Fruit fly (Drosophila melanogaster) whole organism, prepupa: ENCODE measurements around the gene msd1.
A peak's percentile ranks its signal among the peaks of the same experiment; 100 is the strongest.

ENCODE experiments used
- Blimp-1 ChIP-seq: fragments of 200-800 bp; sonication (Bioruptor generic); optimal IDR thresholded peaks from 3 replicates; lab custom pipeline; 2017; ENCODE audit warnings: missing biosample characterization, missing genetic modification characterization, mild to moderate bottlenecking, moderate library complexity, missing genetic modification reagents
- CG10631 ChIP-seq: fragments of 200-800 bp; sonication (Bioruptor generic); optimal IDR thresholded peaks from 2 replicates; lab custom pipeline; 2016; ENCODE audit warnings: missing biosample characterization, missing genetic modification characterization
- CG10669 ChIP-seq: fragments of 200-800 bp; sonication (Bioruptor generic); optimal IDR thresholded peaks from 3 replicates; lab custom pipeline; 2018; ENCODE audit warnings: missing biosample characterization, mild to moderate bottlenecking, missing genetic modification characterization, moderate library complexity
- CG11294 ChIP-seq: fragments of 200-800 bp; sonication (Bioruptor generic); IDR thresholded peaks from 2 replicates; pipeline ENCODE4 v1.3.6; 2022; ENCODE audit warnings: missing biosample characterization, missing genetic modification characterization
- CG11762 ChIP-seq: fragments of 200-800 bp; sonication (Bioruptor generic); optimal IDR thresholded peaks from 3 replicates; lab custom pipeline; 2016; ENCODE audit warnings: missing biosample characterization, missing genetic modification characterization; ENCODE audit not compliant: insufficient read depth
- CG11902 ChIP-seq: fragments of 200-800 bp; sonication (Bioruptor generic); optimal IDR thresholded peaks from 3 replicates; lab custom pipeline; 2016; ENCODE audit warnings: missing biosample characterization, missing genetic modification characterization
- CG1621 ChIP-seq: fragments of 200-800 bp; sonication (Bioruptor generic); optimal IDR thresholded peaks from 3 replicates; lab custom pipeline; 2018; ENCODE audit warnings: missing biosample characterization, mild to moderate bottlenecking, missing genetic modification characterization
- CG16779 ChIP-seq: fragments of 200-800 bp; sonication (Bioruptor generic); optimal IDR thresholded peaks from 3 replicates; lab custom pipeline; 2017; ENCODE audit warnings: missing biosample characterization, mild to moderate bottlenecking, missing genetic modification characterization
- CG31627 ChIP-seq: fragments of 200-800 bp; sonication (Bioruptor generic); optimal IDR thresholded peaks from 3 replicates; lab custom pipeline; 2016; ENCODE audit warnings: missing biosample characterization, missing genetic modification characterization
- CG32006 ChIP-seq: fragments of 200-800 bp; sonication (Bioruptor generic); optimal IDR thresholded peaks from 3 replicates; lab custom pipeline; 2017; ENCODE audit warnings: missing biosample characterization, mild to moderate bottlenecking, missing genetic modification characterization
- CG34406 ChIP-seq: fragments of 200-800 bp; sonication (Bioruptor generic); optimal IDR thresholded peaks from 3 replicates; lab custom pipeline; 2016; ENCODE audit warnings: missing biosample characterization, missing genetic modification characterization
- CG3919 ChIP-seq: fragments of 200-800 bp; sonication (Bioruptor generic); optimal IDR thresholded peaks from 3 replicates; lab custom pipeline; 2016; ENCODE audit warnings: missing biosample characterization, missing genetic modification characterization
- CG4318 ChIP-seq: fragments of 200-800 bp; sonication (Bioruptor generic); optimal IDR thresholded peaks from 3 replicates; lab custom pipeline; 2017; ENCODE audit warnings: missing biosample characterization, mild to moderate bottlenecking, missing genetic modification characterization
- CG6163 ChIP-seq: fragments of 200-800 bp; sonication (Bioruptor generic); IDR thresholded peaks from 3 replicates; pipeline ENCODE4 v1.3.6; 2022; ENCODE audit warnings: missing biosample characterization, missing genetic modification characterization
- CG6276 ChIP-seq: fragments of 200-800 bp; sonication (Bioruptor generic); optimal IDR thresholded peaks from 2 replicates; lab custom pipeline; 2017; ENCODE audit warnings: missing biosample characterization, mild to moderate bottlenecking, missing genetic modification characterization
- CG6792 ChIP-seq: fragments of 200-800 bp; sonication (Bioruptor generic); optimal IDR thresholded peaks from 3 replicates; lab custom pipeline; 2016; ENCODE audit warnings: missing biosample characterization, missing genetic modification characterization
- CG6808 ChIP-seq: fragments of 200-800 bp; sonication (Bioruptor generic); optimal IDR thresholded peaks from 3 replicates; lab custom pipeline; 2017; ENCODE audit warnings: missing biosample characterization, missing genetic modification characterization, mild to moderate bottlenecking, moderate library complexity, missing genetic modification reagents
- CG6854 ChIP-seq: fragments of 200-800 bp; sonication (Bioruptor generic); optimal IDR thresholded peaks from 2 replicates; lab custom pipeline; 2017; ENCODE audit warnings: missing biosample characterization, mild to moderate bottlenecking, missing genetic modification characterization
- CG7368 ChIP-seq: fragments of 200-800 bp; sonication (Bioruptor generic); optimal IDR thresholded peaks from 3 replicates; lab custom pipeline; 2016; ENCODE audit warnings: missing biosample characterization, missing genetic modification characterization
- CG8319 ChIP-seq: fragments of 200-800 bp; sonication (Bioruptor generic); optimal IDR thresholded peaks from 3 replicates; lab custom pipeline; 2016; ENCODE audit warnings: missing biosample characterization, missing genetic modification characterization
- CG8632 ChIP-seq: fragments of 200-800 bp; sonication (Bioruptor generic); optimal IDR thresholded peaks from 3 replicates; lab custom pipeline; 2016; ENCODE audit warnings: missing biosample characterization, missing genetic modification characterization
- CG9139 ChIP-seq: fragments of 200-800 bp; sonication (Bioruptor generic); optimal IDR thresholded peaks from 3 replicates; lab custom pipeline; 2017; ENCODE audit warnings: missing biosample characterization, mild to moderate bottlenecking, missing genetic modification characterization
- Eip75B ChIP-seq: fragments of 200-800 bp; sonication (Bioruptor generic); optimal IDR thresholded peaks from 3 replicates; lab custom pipeline; 2016; ENCODE audit warnings: missing biosample characterization, missing genetic modification characterization
- Eip93F ChIP-seq: fragments of 200-800 bp; sonication (Bioruptor generic); optimal IDR thresholded peaks from 2 replicates; lab custom pipeline; 2016; ENCODE audit warnings: missing biosample characterization, mild to moderate bottlenecking, missing genetic modification characterization
- Ets21C ChIP-seq: fragments of 200-800 bp; sonication (Bioruptor generic); optimal IDR thresholded peaks from 3 replicates; lab custom pipeline; 2016; ENCODE audit warnings: missing biosample characterization, missing genetic modification characterization
- Gug ChIP-seq: fragments of 200-800 bp; sonication (Bioruptor generic); IDR thresholded peaks from 2 replicates; pipeline ENCODE4 v1.3.6; 2022; ENCODE audit warnings: missing biosample characterization, missing genetic modification characterization
- Hr38 ChIP-seq: sonication (Bioruptor generic); optimal IDR thresholded peaks from 2 replicates; lab custom pipeline; 2016; ENCODE audit warnings: missing biosample characterization, missing genetic modification characterization
- Hr39 ChIP-seq: fragments of 200-800 bp; sonication (Bioruptor generic); optimal IDR thresholded peaks from 2 replicates; lab custom pipeline; 2016; ENCODE audit warnings: missing biosample characterization, missing genetic modification characterization
- OdsH ChIP-seq: fragments of 200-800 bp; sonication (Bioruptor generic); optimal IDR thresholded peaks from 3 replicates; lab custom pipeline; 2016; ENCODE audit warnings: missing biosample characterization, missing genetic modification characterization
- Smox ChIP-seq: fragments of 200-800 bp; sonication (Bioruptor generic); optimal IDR thresholded peaks from 3 replicates; lab custom pipeline; 2016; ENCODE audit warnings: missing biosample characterization, missing genetic modification characterization
- Sox102F ChIP-seq: fragments of 200-800 bp; sonication (Bioruptor generic); optimal IDR thresholded peaks from 2 replicates; lab custom pipeline; 2016; ENCODE audit warnings: missing biosample characterization, mild to moderate bottlenecking, missing genetic modification characterization
- Sox14 ChIP-seq: fragments of 200-800 bp; sonication (Bioruptor generic); optimal IDR thresholded peaks from 3 replicates; lab custom pipeline; 2016; ENCODE audit warnings: missing biosample characterization, missing genetic modification characterization
- Sox15 ChIP-seq: fragments of 200-800 bp; sonication (Bioruptor generic); optimal IDR thresholded peaks from 3 replicates; lab custom pipeline; 2016; ENCODE audit warnings: missing biosample characterization, missing genetic modification characterization
- achi ChIP-seq: fragments of 200-800 bp; sonication (Bioruptor generic); optimal IDR thresholded peaks from 3 replicates; lab custom pipeline; 2016; ENCODE audit warnings: missing biosample characterization, missing genetic modification characterization
- acj6 ChIP-seq: fragments of 200-800 bp; sonication (Bioruptor generic); optimal IDR thresholded peaks from 3 replicates; lab custom pipeline; 2016; ENCODE audit warnings: missing biosample characterization, missing genetic modification characterization
- cyc ChIP-seq: fragments of 200-800 bp; sonication (Bioruptor generic); optimal IDR thresholded peaks from 3 replicates; lab custom pipeline; 2016; ENCODE audit warnings: missing biosample characterization, missing genetic modification characterization
- dac ChIP-seq: fragments of 200-800 bp; sonication (Bioruptor generic); optimal IDR thresholded peaks from 2 replicates; lab custom pipeline; 2017; ENCODE audit warnings: missing biosample characterization, mild to moderate bottlenecking, missing genetic modification characterization
- dsx ChIP-seq: fragments of 200-800 bp; optimal IDR thresholded peaks from 3 replicates; lab custom pipeline; 2019; ENCODE audit warnings: missing biosample characterization, mild to moderate bottlenecking, missing genetic modification characterization, moderate library complexity; ENCODE audit not compliant: poor library complexity, severe bottlenecking
- eg ChIP-seq: fragments of 200-800 bp; sonication (Bioruptor generic); IDR thresholded peaks from 3 replicates; pipeline ENCODE4 v1.3.6; 2022; ENCODE audit warnings: missing biosample characterization, missing genetic modification characterization
- fd85E ChIP-seq: fragments of 200-800 bp; sonication (Bioruptor generic); optimal IDR thresholded peaks from 3 replicates; lab custom pipeline; 2016; ENCODE audit warnings: missing biosample characterization, missing genetic modification characterization
- fkh ChIP-seq: fragments of 200-800 bp; sonication (Bioruptor generic); optimal IDR thresholded peaks from 3 replicates; lab custom pipeline; 2017; ENCODE audit warnings: missing biosample characterization, mild to moderate bottlenecking, missing genetic modification characterization, moderate library complexity
- net ChIP-seq: fragments of 200-800 bp; sonication (Bioruptor generic); optimal IDR thresholded peaks from 3 replicates; lab custom pipeline; 2016; ENCODE audit warnings: missing biosample characterization, missing genetic modification characterization
- pdm3 ChIP-seq: fragments of 200-800 bp; sonication (Bioruptor generic); optimal IDR thresholded peaks from 3 replicates; lab custom pipeline; 2016; ENCODE audit warnings: missing biosample characterization, missing genetic modification characterization
- spab ChIP-seq: fragments of 200-800 bp; sonication (Bioruptor generic); optimal IDR thresholded peaks from 2 replicates; lab custom pipeline; 2017; ENCODE audit warnings: missing biosample characterization, mild to moderate bottlenecking, missing genetic modification characterization, missing genetic modification reagents
- ss ChIP-seq, 2 experiments: fragments of 200-800 bp; sonication (Bioruptor generic); optimal IDR thresholded peaks; 2 replicates in 1 of 2; 3 replicates in 1 of 2; lab custom pipeline; 2017 to 2018; ENCODE audit warnings: mild to moderate bottlenecking in 2 of 2, missing biosample characterization in 2 of 2, missing genetic modification characterization in 2 of 2, moderate library complexity in 1 of 2
- svp ChIP-seq: fragments of 200-800 bp; sonication (Bioruptor generic); peaks from one replicate; lab custom pipeline; 2016; ENCODE audit warnings: missing biosample characterization, missing genetic modification characterization
- topi ChIP-seq: fragments of 200-800 bp; sonication (Bioruptor generic); optimal IDR thresholded peaks from 3 replicates; lab custom pipeline; 2016; ENCODE audit warnings: missing biosample characterization, missing genetic modification characterization
- vri ChIP-seq: fragments of 200-800 bp; sonication (Bioruptor generic); optimal IDR thresholded peaks from 3 replicates; lab custom pipeline; 2016; ENCODE audit warnings: missing biosample characterization, mild to moderate bottlenecking, missing genetic modification characterization

Gene msd1

dm6 chr3L:1331542-1331941 lies at the start of gene msd1:
TSS of gene msd1 (plus strand) at chr3L:1331744.
- no peak for TF ChIP-seq acj6 (GFP tag; lab: Kevin White, UChicago)
- peak; percentile 40 for TF ChIP-seq fkh (GFP tag; lab: Kevin White, UChicago)

dm6 chr3L:1294835-1295234 lies 36.7 kb upstream of the msd1 start:
- no peak for TF ChIP-seq Sox15 (GFP tag; lab: Kevin White, UChicago)
- no peak for TF ChIP-seq Gug (GFP tag; lab: Robert Waterston, UW)
- no peak for TF ChIP-seq CG32006
- no peak for TF ChIP-seq dsx (GFP tag; lab: Kevin White, UChicago)
- no peak for TF ChIP-seq CG11294
- TF ChIP-seq, all 60 proteins: peak for 0

- no peak for TF ChIP-seq dac (GFP tag; lab: Kevin White, UChicago)
- no peak for TF ChIP-seq Sox102F (GFP tag; lab: Kevin White, UChicago)
- TF ChIP-seq Ets21C (GFP tag; lab: Kevin White, UChicago), result peak; percentile 13
- TF ChIP-seq net, result no peak
- no peak for TF ChIP-seq CG4318
- TF ChIP-seq CG10669 (GFP tag; lab: Kevin White, UChicago), result no peak
- 0 out of 3 replicates have a peak, but pooled peaks have one; percentile 16 for TF ChIP-seq eg
- TF ChIP-seq Hr39 (GFP tag; lab: Kevin White, UChicago), result peak; percentile 35
- no peak for TF ChIP-seq achi
- no peak for TF ChIP-seq fd85E (GFP tag; lab: Kevin White, UChicago)
- no peak for TF ChIP-seq Smox (GFP tag; lab: Kevin White, UChicago)
- no peak for TF ChIP-seq CG32006
- TF ChIP-seq ss (GFP tag; optimal IDR thresholded peaks at IDR 0.05; lab: Kevin White, UChicago), result no peak
- TF ChIP-seq CG6808, result peak; percentile 43
- TF ChIP-seq CG11902 (GFP tag; lab: Kevin White, UChicago), result no peak
- TF ChIP-seq pdm3, result no peak
- TF ChIP-seq OdsH, result no peak
- TF ChIP-seq CG6854 (GFP tag; lab: Kevin White, UChicago), result no peak
- no peak for TF ChIP-seq CG16779 (tag; lab: Kevin White, UChicago)
- TF ChIP-seq CG7368 (GFP tag; lab: Kevin White, UChicago), result no peak
- TF ChIP-seq acj6 (GFP tag; lab: Kevin White, UChicago), result peak; percentile 12
- TF ChIP-seq CG9139, result no peak
- no peak for TF ChIP-seq Blimp-1 (GFP tag; lab: Kevin White, UChicago)
- peak; percentile 19 for TF ChIP-seq cyc (GFP tag; lab: Kevin White, UChicago)
- no peak for TF ChIP-seq Eip75B
- no peak for TF ChIP-seq CG3919 (GFP tag; lab: Kevin White, UChicago)
- TF ChIP-seq spab (GFP tag; lab: Kevin White, UChicago), result no peak
- no peak for TF ChIP-seq Eip93F (GFP tag; lab: Kevin White, UChicago)
- no peak for TF ChIP-seq Hr38 (GFP tag; lab: Kevin White, UChicago)
- no peak for TF ChIP-seq vri (GFP tag; lab: Kevin White, UChicago)
- no peak for TF ChIP-seq CG1621
- no peak for TF ChIP-seq CG11762
- peak; percentile 75 for TF ChIP-seq Sox14
- TF ChIP-seq CG10631 (GFP tag; lab: Kevin White, UChicago), result no peak
- TF ChIP-seq CG6163 (GFP tag; lab: Robert Waterston, UW), result no peak
- peak; percentile 90 for TF ChIP-seq svp (GFP tag; lab: Kevin White, UChicago)
- no peak for TF ChIP-seq CG6792 (GFP tag; lab: Kevin White, UChicago)
- no peak for TF ChIP-seq Sox15 (GFP tag; lab: Kevin White, UChicago)
- no peak for TF ChIP-seq CG6276 (GFP tag; lab: Kevin White, UChicago)
- TF ChIP-seq CG11294, result no peak
- no peak for TF ChIP-seq Gug (GFP tag; lab: Robert Waterston, UW)
- TF ChIP-seq CG8632 (GFP tag; lab: Kevin White, UChicago), result no peak
- TF ChIP-seq topi (GFP tag; lab: Kevin White, UChicago), result no peak
- TF ChIP-seq CG34406, result no peak
- TF ChIP-seq CG31627 (GFP tag; lab: Kevin White, UChicago), result peak; percentile 41
- no peak for TF ChIP-seq dsx (GFP tag; lab: Kevin White, UChicago)
- no peak for TF ChIP-seq CG8319 (GFP tag; lab: Kevin White, UChicago)
These were observed 35.9 kb upstream of the msd1 start, which contains the start of gene Rabex-5 for dm6 chr3L:1295693-1296092. TSS of gene Rabex-5 (plus strand) at chr3L:1295913.
